Fruit fly (Drosophila melanogaster): ENCODE results near the gene CG45064.

Gene CG45064

DNA sequence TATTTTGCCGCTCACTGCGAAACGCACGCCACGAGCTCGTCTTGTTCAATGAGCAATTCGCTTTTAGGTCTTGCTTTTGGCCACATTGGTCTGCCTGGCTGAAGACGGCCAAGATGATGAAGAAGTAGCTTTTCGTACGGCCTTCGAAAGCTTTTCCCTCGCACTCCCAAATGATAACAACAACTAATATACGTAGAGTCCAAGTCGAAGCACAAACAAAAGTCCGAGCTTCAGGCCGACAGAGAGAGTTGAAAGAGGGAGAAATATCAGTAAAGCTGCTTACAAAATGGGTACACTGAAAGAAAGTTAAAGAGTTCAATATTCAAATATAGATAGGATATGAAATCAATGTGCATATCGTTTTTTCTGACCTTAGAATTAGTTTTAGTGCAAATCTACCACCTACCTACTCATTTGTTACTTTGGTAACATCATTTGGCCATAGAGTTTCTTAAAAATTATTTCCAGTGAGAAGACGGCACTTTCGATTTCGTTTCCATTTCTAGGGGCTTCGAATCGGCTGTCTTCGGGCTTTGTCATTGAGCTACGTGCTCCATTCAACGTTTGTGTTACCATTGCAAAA lies at the start of gene CG45064, which contains the start of gene CG45065 (continued):
- TF ChIP-seq pan (optimal IDR thresholded peaks at IDR 0.05): no peak
- TF ChIP-seq pan (GFP tag; optimal IDR thresholded peaks at IDR 0.05 in 1 of 2, IDR thresholded peaks at IDR 0.05 in 1 of 2): peak in 1 of 2 experiments; percentile 79
- peak; percentile 80 for TF ChIP-seq CG4820 (GFP tag; optimal IDR thresholded peaks at IDR 0.05)
- TF ChIP-seq Side (GFP tag; optimal IDR thresholded peaks at IDR 0.05): peak; percentile 84
- TF ChIP-seq fru (optimal IDR thresholded peaks at IDR 0.05): no peak
- TF ChIP-seq CG11456 (GFP tag; IDR thresholded peaks at IDR 0.05): no peak
- no peak for TF ChIP-seq HLHmδ (GFP tag; optimal IDR thresholded peaks at IDR 0.05)
- no peak for TF ChIP-seq CG13287 (GFP tag; IDR thresholded peaks at IDR 0.05; ENCODE audit: partially characterized antibody)
- TF ChIP-seq CG7987 (GFP tag; optimal IDR thresholded peaks at IDR 0.05): no peak
- no peak for TF ChIP-seq amos (GFP tag; IDR thresholded peaks at IDR 0.05; ENCODE audit: partially characterized antibody)
- peak; percentile 86 for TF ChIP-seq ken (GFP tag; IDR thresholded peaks at IDR 0.05)
- TF ChIP-seq ewg (GFP tag; optimal IDR thresholded peaks at IDR 0.05): peak; percentile 83
- peak; percentile 35 for TF ChIP-seq gro (GFP tag; optimal IDR thresholded peaks at IDR 0.05)
- peak; percentile 68 for TF ChIP-seq CG10654 (GFP tag; optimal IDR thresholded peaks at IDR 0.05)
- TF ChIP-seq bcd (GFP tag; optimal IDR thresholded peaks at IDR 0.05): peak; percentile 81
- TF ChIP-seq Gug (GFP tag; IDR thresholded peaks at IDR 0.05): peak; percentile 65; the same call in 2 of the 4 replicates
- TF ChIP-seq CG30431 (GFP tag; optimal IDR thresholded peaks at IDR 0.05): peak; percentile 51
- peak; percentile 81 for TF ChIP-seq D19A (tag; optimal IDR thresholded peaks at IDR 0.05)
- TF ChIP-seq abd-A (tag; optimal IDR thresholded peaks at IDR 0.05): peak; percentile 10
- peak; percentile 81 for TF ChIP-seq az2 (GFP tag; optimal IDR thresholded peaks at IDR 0.05)
- TF ChIP-seq CG10462 (GFP tag; optimal IDR thresholded peaks at IDR 0.05): peak; percentile 69
- peak; percentile 64 for TF ChIP-seq emc (GFP tag; optimal IDR thresholded peaks at IDR 0.05)
- peak; percentile 87 for TF ChIP-seq phol (tag; optimal IDR thresholded peaks at IDR 0.05)
- TF ChIP-seq Six4 (GFP tag; optimal IDR thresholded peaks at IDR 0.05): peak; percentile 74
- TF ChIP-seq TFAM (GFP tag; optimal IDR thresholded peaks at IDR 0.05): no peak
- peak; percentile 59 for TF ChIP-seq CG12942 (GFP tag; optimal IDR thresholded peaks at IDR 0.05)
- TF ChIP-seq gcm (GFP tag; optimal IDR thresholded peaks at IDR 0.05): peak; percentile 84
- peak; percentile 74 for TF ChIP-seq CG3407 (GFP tag; optimal IDR thresholded peaks at IDR 0.05)
- no peak for TF ChIP-seq CG17912 (GFP tag; optimal IDR thresholded peaks at IDR 0.05)
- TF ChIP-seq ara (GFP tag; IDR thresholded peaks at IDR 0.05): peak; percentile 84
- no peak for TF ChIP-seq Doc3 (GFP tag; IDR thresholded peaks at IDR 0.05; ENCODE audit: partially characterized antibody)
- peak; percentile 81 for TF ChIP-seq Dip3 (GFP tag; optimal IDR thresholded peaks at IDR 0.05)
- no peak for TF ChIP-seq corto (GFP tag; optimal IDR thresholded peaks at IDR 0.05)
- TF ChIP-seq CG12769 (tag; optimal IDR thresholded peaks at IDR 0.05): peak; percentile 85
- peak; percentile 64 for TF ChIP-seq Optix (GFP tag; IDR thresholded peaks at IDR 0.05)
- TF ChIP-seq dpn (GFP tag; optimal IDR thresholded peaks at IDR 0.05): peak; percentile 79 to 85
- no peak for TF ChIP-seq insv (GFP tag; optimal IDR thresholded peaks at IDR 0.05)
- TF ChIP-seq H15 (GFP tag; IDR thresholded peaks at IDR 0.05): peak; percentile 86
- no peak for TF ChIP-seq bbx (GFP tag; IDR thresholded peaks at IDR 0.05; ENCODE audit: partially characterized antibody)
- TF ChIP-seq unpg (GFP tag; optimal IDR thresholded peaks at IDR 0.05): peak; percentile 89
- TF ChIP-seq Fer1 (GFP tag; optimal IDR thresholded peaks at IDR 0.05): peak; percentile 75
- peak; percentile 41; the same call in 1 of the 2 replicates for TF ChIP-seq aop (GFP tag; IDR thresholded peaks at IDR 0.05)
- TF ChIP-seq Hey (tag; optimal IDR thresholded peaks at IDR 0.05): no peak
- no peak for TF ChIP-seq CG4282 (GFP tag; optimal IDR thresholded peaks at IDR 0.05)
- TF ChIP-seq hbn (GFP tag; IDR thresholded peaks at IDR 0.05; ENCODE audit: partially characterized antibody): no peak
- peak; percentile 37; the same call in 1 of the 2 replicates for TF ChIP-seq CG31224 (GFP tag; IDR thresholded peaks at IDR 0.05)
- peak; percentile 31 for TF ChIP-seq Hand (GFP tag; optimal IDR thresholded peaks at IDR 0.05)
- TF ChIP-seq Dbx (GFP tag; IDR thresholded peaks at IDR 0.05): peak; percentile 56; the same call in 2 of the 3 replicates
- TF ChIP-seq B-H2 (GFP tag; optimal IDR thresholded peaks at IDR 0.05): no peak
- peak; percentile 79 for TF ChIP-seq CG6689 (GFP tag; IDR thresholded peaks at IDR 0.05)
